Worm (Caenorhabditis elegans): Measurements from ENCODE around the gene mon-2.

mon-2 gene

ce11 chrIV:12105558-12105957 is 9.0 kb downstream of the mon-2 start, which contains the start of gene M18.3:
TSS of gene M18.3 (plus strand) at chrIV:12105858.
- TF ChIP-seq irx-1 (tag; optimal IDR thresholded peaks at IDR 0.05) = no peak
- no peak for TF ChIP-seq unc-130 (tag; optimal IDR thresholded peaks at IDR 0.05)
- TF ChIP-seq snpc-4 (tag; optimal IDR thresholded peaks at IDR 0.05) = no peak
- TF ChIP-seq blmp-1 (tag; optimal IDR thresholded peaks at IDR 0.05) = no peak

- TF ChIP-seq lin-35 (GFP tag; optimal IDR thresholded peaks at IDR 0.05) (no peak), mep-1 (tag; optimal IDR thresholded peaks at IDR 0.05) (no peak), swsn-7 (tag; optimal IDR thresholded peaks at IDR 0.05) (no peak), pag-3 (tag; optimal IDR thresholded peaks at IDR 0.05; ENCODE audit: borderline replicate concordance, insufficient read depth) (no peak), Y116A8C.19 (tag; optimal IDR thresholded peaks at IDR 0.05; ENCODE audit: borderline replicate concordance) (no peak), pqm-1 (tag; optimal IDR thresholded peaks at IDR 0.05) (no peak), unc-30 (tag; optimal IDR thresholded peaks at IDR 0.05) (no peak), aly-2 (tag; optimal IDR thresholded peaks at IDR 0.05) (no peak), ceh-8 (GFP tag; optimal IDR thresholded peaks at IDR 0.05) (no peak), unc-62 (GFP tag; optimal IDR thresholded peaks at IDR 0.05) (no peak), ceh-88 (GFP tag; IDR thresholded peaks at IDR 0.05) (no peak), ces-1 (GFP tag; optimal IDR thresholded peaks at IDR 0.05) (no peak)
These were observed 12.5 kb downstream of the mon-2 start for ce11 chrIV:12108984-12109657.

ce11 chrIV:12109743-12110142 is 13.2 kb downstream of the mon-2 start:
- TF ChIP-seq hpl-2 (GFP tag; optimal IDR thresholded peaks at IDR 0.05) (no peak), mep-1 (tag; optimal IDR thresholded peaks at IDR 0.05) (no peak), hlh-17 (GFP tag; optimal IDR thresholded peaks at IDR 0.05; ENCODE audit: borderline replicate concordance) (no peak), ces-1 (GFP tag; optimal IDR thresholded peaks at IDR 0.05) (no peak), dpl-1 (GFP tag; optimal IDR thresholded peaks at IDR 0.05) (no peak), fos-1 (tag; optimal IDR thresholded peaks at IDR 0.05) (no peak), pqm-1 (tag; optimal IDR thresholded peaks at IDR 0.05) (no peak), nhr-84 (tag; optimal IDR thresholded peaks at IDR 0.05) (no peak), isw-1 (GFP tag; IDR thresholded peaks at IDR 0.05) (no peak), alr-1 (tag; optimal IDR thresholded peaks at IDR 0.05; ENCODE audit: borderline replicate concordance) (no peak), mab-9 (GFP tag; IDR thresholded peaks at IDR 0.05) (no peak), lin-14 (GFP tag; optimal IDR thresholded peaks at IDR 0.05) (no peak), blmp-1 (tag; optimal IDR thresholded peaks at IDR 0.05) (no peak), nhr-71 (tag; optimal IDR thresholded peaks at IDR 0.05) (no peak), nhr-11 (tag; optimal IDR thresholded peaks at IDR 0.05) (no peak), zip-4 (GFP tag; optimal IDR thresholded peaks at IDR 0.05) (no peak)

ce11 chrIV:12110339-12110738 is 13.8 kb downstream of the mon-2 start, which contains the start of gene col-129:
TSS of gene col-129 (minus strand) at chrIV:12110439.
- TF ChIP-seq nhr-76 (tag; optimal IDR thresholded peaks at IDR 0.05) (no peak), lin-35 (GFP tag; optimal IDR thresholded peaks at IDR 0.05) (no peak), tbx-2 (tag; optimal IDR thresholded peaks at IDR 0.05) (no peak), alr-1 (tag; optimal IDR thresholded peaks at IDR 0.05; ENCODE audit: borderline replicate concordance) (no peak), tlp-1 (tag; optimal IDR thresholded peaks at IDR 0.05) (no peak), hpl-2 (GFP tag; optimal IDR thresholded peaks at IDR 0.05) (no peak), unc-30 (tag; optimal IDR thresholded peaks at IDR 0.05) (no peak), fkh-4 (tag; optimal IDR thresholded peaks at IDR 0.05; ENCODE audit: borderline replicate concordance) (no peak), hlh-17 (GFP tag; optimal IDR thresholded peaks at IDR 0.05; ENCODE audit: borderline replicate concordance) (no peak), unc-86 (tag; optimal IDR thresholded peaks at IDR 0.05) (no peak), lin-39 (tag; optimal IDR thresholded peaks at IDR 0.05) (no peak), fos-1 (tag; optimal IDR thresholded peaks at IDR 0.05) (no peak), sptf-1 (tag; optimal IDR thresholded peaks at IDR 0.05) (no peak), mab-9 (GFP tag; IDR thresholded peaks at IDR 0.05) (no peak), lsy-2 (tag; optimal IDR thresholded peaks at IDR 0.05) (no peak), isw-1 (GFP tag; IDR thresholded peaks at IDR 0.05) (no peak), nhr-47 (tag; optimal IDR thresholded peaks at IDR 0.05) (no peak), ztf-4 (tag; optimal IDR thresholded peaks at IDR 0.05) (no peak), sox-4 (tag; optimal IDR thresholded peaks at IDR 0.05) (no peak)
